Fruit fly (Drosophila melanogaster) whole organism, embryonic: ENCODE results near the gene CG8326.

Source experiments
- Abd-B ChIP-seq: fragments of 200-800 bp; sonication (Bioruptor generic); optimal IDR thresholded peaks from 2 replicates; lab custom pipeline; 2018; ENCODE audit warnings: missing biosample characterization, mild to moderate bottlenecking, missing genetic modification characterization, moderate library complexity
- Adf1 ChIP-seq: fragments of 200-800 bp; sonication (Bioruptor generic); IDR thresholded peaks from 2 replicates; pipeline ENCODE4 v1.3.6; 2022; ENCODE audit warnings: missing biosample characterization, missing genetic modification characterization
- Antp ChIP-seq: fragments of 200-800 bp; sonication (Bioruptor generic); optimal IDR thresholded peaks from 3 replicates; lab custom pipeline; 2016; ENCODE audit warnings: missing biosample characterization, missing genetic modification characterization
- Awh ChIP-seq: fragments of 200-800 bp; sonication (Bioruptor generic); IDR thresholded peaks from 2 replicates; pipeline ENCODE4, ENCODE4 v1.3.6; 2022; ENCODE audit warnings: missing biosample characterization, missing genetic modification characterization
- C15 ChIP-seq: fragments of 200-800 bp; sonication (Bioruptor generic); IDR thresholded peaks from 3 replicates; pipeline ENCODE4 v1.3.6; 2022; ENCODE audit warnings: missing biosample characterization, missing genetic modification characterization
- CG10979 ChIP-seq: fragments of 200-800 bp; sonication (Bioruptor generic); optimal IDR thresholded peaks from 2 replicates; lab custom pipeline; 2018; ENCODE audit warnings: missing biosample characterization, mild to moderate bottlenecking, missing genetic modification characterization, moderate library complexity
- CG11723 ChIP-seq: fragments of 200-800 bp; sonication (Bioruptor generic); optimal IDR thresholded peaks from 2 replicates; lab custom pipeline; 2017; ENCODE audit warnings: missing biosample characterization, mild to moderate bottlenecking, missing genetic modification characterization
- CG12071 ChIP-seq: fragments of 200-800 bp; sonication (Bioruptor generic); optimal IDR thresholded peaks from 3 replicates; lab custom pipeline; 2018; ENCODE audit warnings: missing biosample characterization, mild to moderate bottlenecking, missing genetic modification characterization
- CG12219 ChIP-seq: fragments of 200-800 bp; sonication (Bioruptor generic); optimal IDR thresholded peaks from 3 replicates; lab custom pipeline; 2018; ENCODE audit warnings: missing biosample characterization, mild to moderate bottlenecking, missing genetic modification characterization
- CG15073 ChIP-seq: fragments of 200-800 bp; sonication (Bioruptor generic); optimal IDR thresholded peaks from 2 replicates; lab custom pipeline; 2016; ENCODE audit warnings: missing biosample characterization, missing genetic modification characterization
- CG1602 ChIP-seq: fragments of 200-800 bp; sonication (Bioruptor generic); optimal IDR thresholded peaks from 3 replicates; lab custom pipeline; 2016; ENCODE audit warnings: missing biosample characterization, missing genetic modification characterization
- CG1603 ChIP-seq: fragments of 200-800 bp; sonication (Bioruptor generic); optimal IDR thresholded peaks from 2 replicates; lab custom pipeline; 2019; ENCODE audit warnings: missing biosample characterization, mild to moderate bottlenecking, missing genetic modification characterization, moderate library complexity
- CG18262 ChIP-seq: fragments of 200-800 bp; optimal IDR thresholded peaks from 3 replicates; lab custom pipeline; 2019; ENCODE audit warnings: missing biosample characterization, mild to moderate bottlenecking, missing genetic modification characterization, moderate library complexity
- CG2875 ChIP-seq: fragments of 200-800 bp; sonication (Bioruptor generic); optimal IDR thresholded peaks from 2 replicates; lab custom pipeline; 2017; ENCODE audit warnings: missing biosample characterization, mild to moderate bottlenecking, missing genetic modification characterization, missing genetic modification reagents
- CG31388 ChIP-seq: fragments of 200-800 bp; sonication (Bioruptor generic); optimal IDR thresholded peaks from 2 replicates; lab custom pipeline; 2016; ENCODE audit warnings: missing biosample characterization, missing genetic modification characterization
- CG31441 ChIP-seq: fragments of 200-800 bp; sonication (Bioruptor generic); IDR thresholded peaks from 2 replicates; pipeline ENCODE4 v1.3.6; 2022; ENCODE audit warnings: missing biosample characterization, missing genetic modification characterization
- CG3163 ChIP-seq: fragments of 200-800 bp; sonication (Bioruptor generic); optimal IDR thresholded peaks from 3 replicates; lab custom pipeline; 2016; ENCODE audit warnings: missing biosample characterization, missing genetic modification characterization
- CG32772 ChIP-seq: fragments of 200-800 bp; sonication (Bioruptor generic); IDR thresholded peaks from 2 replicates; pipeline ENCODE4 v1.3.6; 2022; ENCODE audit warnings: missing biosample characterization, missing genetic modification characterization
- CG3407 ChIP-seq: fragments of 200-800 bp; sonication (Bioruptor generic); optimal IDR thresholded peaks from 2 replicates; lab custom pipeline; 2018; ENCODE audit warnings: missing biosample characterization, mild to moderate bottlenecking, missing genetic modification characterization
- CG42726 ChIP-seq: fragments of 200-800 bp; sonication (Bioruptor generic); IDR thresholded peaks from 2 replicates; pipeline ENCODE4 v1.3.6; 2022; ENCODE audit warnings: missing biosample characterization, missing genetic modification characterization; ENCODE audit not compliant: partially characterized antibody
- CG6272 ChIP-seq: fragments of 200-800 bp; sonication (Bioruptor generic); IDR thresholded peaks from 2 replicates; pipeline ENCODE4 v1.3.6; 2022; ENCODE audit warnings: missing biosample characterization, missing genetic modification characterization
- CG7745 ChIP-seq: fragments of 200-800 bp; sonication (Bioruptor generic); optimal IDR thresholded peaks from 2 replicates; lab custom pipeline; 2018; ENCODE audit warnings: missing biosample characterization, mild to moderate bottlenecking, missing genetic modification characterization, moderate library complexity
- CG7786 ChIP-seq: fragments of 200-800 bp; sonication (Bioruptor generic); optimal IDR thresholded peaks from 2 replicates; lab custom pipeline; 2016; ENCODE audit warnings: missing biosample characterization, missing genetic modification characterization
- CG7839 ChIP-seq: fragments of 200-800 bp; sonication (Bioruptor generic); optimal IDR thresholded peaks from 3 replicates; lab custom pipeline; 2018; ENCODE audit warnings: missing biosample characterization, mild to moderate bottlenecking, missing genetic modification characterization, moderate library complexity
- Chrac-16 ChIP-seq: fragments of 200-800 bp; sonication (Bioruptor generic); optimal IDR thresholded peaks from 3 replicates; lab custom pipeline; 2016; ENCODE audit warnings: missing biosample characterization, missing genetic modification characterization
- CkIIα-i1 ChIP-seq: fragments of 200-800 bp; sonication (Bioruptor generic); IDR thresholded peaks from 2 replicates; pipeline ENCODE4 v1.3.6; 2022; ENCODE audit warnings: missing biosample characterization, missing genetic modification characterization
- D19A ChIP-seq: fragments of 200-800 bp; optimal IDR thresholded peaks from 3 replicates; lab custom pipeline; 2019; ENCODE audit warnings: missing biosample characterization, mild to moderate bottlenecking, missing genetic modification characterization, moderate library complexity
- Dll ChIP-seq: fragments of 200-800 bp; sonication (Bioruptor generic); IDR thresholded peaks from 4 replicates; pipeline ENCODE4 v1.3.6; 2022; ENCODE audit warnings: missing biosample characterization, missing genetic modification characterization; ENCODE audit not compliant: partially characterized antibody
- ERR ChIP-seq: fragments of 200-800 bp; sonication (Bioruptor generic); optimal IDR thresholded peaks from 2 replicates; lab custom pipeline; 2016; ENCODE audit warnings: missing biosample characterization, missing genetic modification characterization
- MESR4 ChIP-seq: fragments of 200-800 bp; sonication (Bioruptor generic); optimal IDR thresholded peaks from 2 replicates; lab custom pipeline; 2018; ENCODE audit warnings: missing biosample characterization, mild to moderate bottlenecking, missing genetic modification characterization, moderate library complexity
- Ptx1 ChIP-seq: fragments of 200-800 bp; sonication (Bioruptor generic); IDR thresholded peaks from 2 replicates; pipeline ENCODE4 v1.3.6; 2022; ENCODE audit warnings: missing biosample characterization, missing genetic modification characterization
- Sin3A ChIP-seq: fragments of >200 bp; optimal IDR thresholded peaks from 2 replicates; lab custom pipeline; 2018
- Trl ChIP-seq, 3 experiments: fragments of >200 bp in 2 of 3; fragments of 200-800 bp in 1 of 3; sonication (Bioruptor generic) in 1 of 3; optimal IDR thresholded peaks; 2 replicates in 1 of 3; 3 replicates in 2 of 3; lab custom pipeline; 2016 to 2017; ENCODE audit warnings: missing biosample characterization in 1 of 3, missing genetic modification characterization in 1 of 3
- al ChIP-seq: fragments of 200-800 bp; sonication (Bioruptor generic); IDR thresholded peaks from 2 replicates; pipeline ENCODE4 v1.3.6; 2022; ENCODE audit warnings: missing biosample characterization, missing genetic modification characterization
- ase ChIP-seq: fragments of 200-800 bp; sonication (Bioruptor generic); IDR thresholded peaks from 3 replicates; pipeline ENCODE4 v1.3.6; 2022; ENCODE audit warnings: missing biosample characterization, missing genetic modification characterization
- br ChIP-seq: fragments of >200 bp; optimal IDR thresholded peaks from 2 replicates; lab custom pipeline; 2017
- dati ChIP-seq: fragments of 200-800 bp; sonication (Bioruptor generic); IDR thresholded peaks from 2 replicates; pipeline ENCODE4 v1.3.6; 2022; ENCODE audit warnings: missing biosample characterization, missing genetic modification characterization
- emc ChIP-seq: fragments of 200-800 bp; sonication (Bioruptor generic); optimal IDR thresholded peaks from 2 replicates; lab custom pipeline; 2016; ENCODE audit warnings: missing biosample characterization, missing genetic modification characterization
- fd64A ChIP-seq: fragments of 200-800 bp; sonication (Bioruptor generic); optimal IDR thresholded peaks from 3 replicates; lab custom pipeline; 2018; ENCODE audit warnings: missing biosample characterization, mild to moderate bottlenecking, missing genetic modification characterization
- grn ChIP-seq: fragments of 200-800 bp; sonication (Bioruptor generic); optimal IDR thresholded peaks from 3 replicates; lab custom pipeline; 2017; ENCODE audit warnings: missing biosample characterization, missing genetic modification characterization
- hth ChIP-seq: fragments of >200 bp; optimal IDR thresholded peaks from 2 replicates; lab custom pipeline; 2017; ENCODE audit warnings: inconsistent platforms
- inv ChIP-seq: fragments of 200-800 bp; sonication (Bioruptor generic); IDR thresholded peaks from 2 replicates; pipeline ENCODE4 v1.3.6; 2022; ENCODE audit warnings: missing biosample characterization, missing genetic modification characterization; ENCODE audit not compliant: partially characterized antibody
- kay ChIP-seq: fragments of 200-800 bp; sonication (Bioruptor generic); optimal IDR thresholded peaks from 2 replicates; lab custom pipeline; 2016; ENCODE audit warnings: missing biosample characterization, missing genetic modification characterization
- klu ChIP-seq: fragments of 200-800 bp; sonication (Bioruptor generic); IDR thresholded peaks from 2 replicates; pipeline ENCODE4 v1.3.6; 2022; ENCODE audit warnings: missing biosample characterization, missing genetic modification characterization
- nerfin-2 ChIP-seq: fragments of 200-800 bp; sonication (Bioruptor generic); IDR thresholded peaks from 2 replicates; pipeline ENCODE4 v1.3.6; 2022; ENCODE audit warnings: missing biosample characterization, missing genetic modification characterization; ENCODE audit not compliant: partially characterized antibody
- pho ChIP-seq: fragments of 200-800 bp; sonication (Bioruptor generic); optimal IDR thresholded peaks from 2 replicates; lab custom pipeline; 2016; ENCODE audit warnings: missing biosample characterization, missing genetic modification characterization
- phol ChIP-seq: fragments of 200-800 bp; sonication (Bioruptor generic); optimal IDR thresholded peaks from 3 replicates; lab custom pipeline; 2018; ENCODE audit warnings: missing biosample characterization, mild to moderate bottlenecking, missing genetic modification characterization, moderate library complexity
- pnt ChIP-seq: fragments of 200-800 bp; sonication (Bioruptor generic); optimal IDR thresholded peaks from 3 replicates; lab custom pipeline; 2016; ENCODE audit warnings: missing biosample characterization, missing genetic modification characterization
- sd ChIP-seq: fragments of 200-800 bp; sonication (Bioruptor generic); optimal IDR thresholded peaks from 3 replicates; lab custom pipeline; 2018; ENCODE audit warnings: missing biosample characterization, mild to moderate bottlenecking, missing genetic modification characterization, moderate library complexity
- tap ChIP-seq: fragments of 200-800 bp; optimal IDR thresholded peaks from 3 replicates; lab custom pipeline; 2019; ENCODE audit warnings: missing biosample characterization, mild to moderate bottlenecking, missing genetic modification characterization, moderate library complexity
- tio ChIP-seq: fragments of 200-800 bp; sonication (Bioruptor generic); optimal IDR thresholded peaks from 2 replicates; lab custom pipeline; 2017; ENCODE audit warnings: missing biosample characterization, missing genetic modification characterization, inconsistent platforms
- trem ChIP-seq: fragments of 200-800 bp; optimal IDR thresholded peaks from 3 replicates; lab custom pipeline; 2019; ENCODE audit warnings: missing biosample characterization, mild to moderate bottlenecking, missing genetic modification characterization, moderate library complexity

Gene CG8326

dm6 chrX:17599330-17599729 is 30.0 kb downstream of the CG8326 start, which contains the start of gene X11L (continued):
- peak; percentile 82 for TF ChIP-seq nerfin-2 (GFP tag; lab: Robert Waterston, UW)
- TF ChIP-seq tio (GFP tag; lab: Kevin White, UChicago) = no peak
- peak; percentile 70 for TF ChIP-seq phol
- no peak for TF ChIP-seq MESR4 (GFP tag; lab: Kevin White, UChicago)
- peak; percentile 65 for TF ChIP-seq Sin3A (lab: Kevin White, UChicago)
- TF ChIP-seq CG42726 (GFP tag; lab: Robert Waterston, UW) = peak; percentile 90
- peak; percentile 84 for TF ChIP-seq pho
- TF ChIP-seq CG11723 (GFP tag; lab: Kevin White, UChicago) = no peak
- TF ChIP-seq al (GFP tag; lab: Robert Waterston, UW) = peak; percentile 52
- no peak for TF ChIP-seq br
- peak; percentile 19; the same call in 1 of the 2 replicates for TF ChIP-seq CG32772 (GFP tag; lab: Robert Waterston, UW)
- TF ChIP-seq klu = 0 out of 2 replicates have a peak, but pooled peaks have one; percentile 8
- no peak for TF ChIP-seq CG12219 (GFP tag; lab: Kevin White, UChicago)
- TF ChIP-seq emc (GFP tag; lab: Kevin White, UChicago) = peak; percentile 52
- TF ChIP-seq CG31441 = no peak
- TF ChIP-seq CG7839 (tag; lab: Kevin White, UChicago) = no peak
- no peak for TF ChIP-seq CG7745
- TF ChIP-seq C15 (GFP tag; lab: Robert Waterston, UW) = no peak
- no peak for TF ChIP-seq CG3407 (GFP tag; lab: Kevin White, UChicago)
- TF ChIP-seq D19A (tag; lab: Kevin White, UChicago) = peak; percentile 33
- peak; percentile 87 for TF ChIP-seq Dll (GFP tag; lab: Robert Waterston, UW)
- TF ChIP-seq grn (GFP tag; lab: Kevin White, UChicago) = no peak
- TF ChIP-seq dati = no peak
- peak; percentile 66 for TF ChIP-seq pnt (GFP tag; lab: Kevin White, UChicago)
- peak; percentile 54 for TF ChIP-seq kay (GFP tag; lab: Kevin White, UChicago)
- peak; percentile 86 for TF ChIP-seq CG1603 (tag; lab: Kevin White, UChicago)
- TF ChIP-seq CG12071 (GFP tag; lab: Kevin White, UChicago) = no peak
- no peak for TF ChIP-seq tap (tag; lab: Kevin White, UChicago)
- no peak for TF ChIP-seq sd (tag; lab: Kevin White, UChicago)
- TF ChIP-seq inv (GFP tag; lab: Robert Waterston, UW) = peak; percentile 85
- peak; percentile 47 for TF ChIP-seq trem (tag; lab: Kevin White, UChicago)
- TF ChIP-seq CG7786 = peak; percentile 84
- TF ChIP-seq fd64A (GFP tag; lab: Kevin White, UChicago) = no peak
- peak; percentile 75 for TF ChIP-seq Antp (GFP tag; lab: Kevin White, UChicago)
- peak; percentile 67 for TF ChIP-seq Ptx1
- TF ChIP-seq Chrac-16 = peak; percentile 69
- peak; percentile 50 for TF ChIP-seq CG18262 (tag; lab: Kevin White, UChicago)
- peak; percentile 59 for TF ChIP-seq Adf1 (GFP tag; lab: Robert Waterston, UW)
- TF ChIP-seq Trl (optimal IDR thresholded peaks at IDR 0.05; lab: Kevin White, UChicago) = no peak
- TF ChIP-seq Trl (GFP tag; optimal IDR thresholded peaks at IDR 0.05; lab: Kevin White, UChicago) = peak; percentile 77
- TF ChIP-seq CG3163 (GFP tag; lab: Kevin White, UChicago) = peak; percentile 56
- TF ChIP-seq Abd-B (GFP tag; lab: Kevin White, UChicago) = no peak
- no peak for TF ChIP-seq hth (lab: Kevin White, UChicago)
- peak; percentile 59 for TF ChIP-seq CG6272
- TF ChIP-seq CG15073 (GFP tag; lab: Kevin White, UChicago) = no peak
- TF ChIP-seq Awh (GFP tag; lab: Robert Waterston, UW) = 0 out of 2 replicates have a peak, but pooled peaks have one; percentile 30
- TF ChIP-seq CG31388 = peak; percentile 43
- no peak for TF ChIP-seq CkIIα-i1
- no peak for TF ChIP-seq CG2875
- TF ChIP-seq CG10979 (tag; lab: Kevin White, UChicago) = peak; percentile 49
- TF ChIP-seq ase (GFP tag; lab: Robert Waterston, UW) = peak; percentile 53; the same call in 2 of the 3 replicates
- peak; percentile 72 for TF ChIP-seq ERR (GFP tag; lab: Kevin White, UChicago)
- TF ChIP-seq CG1602 (GFP tag; lab: Kevin White, UChicago) = peak; percentile 55
